Worm (Caenorhabditis elegans) whole organism, L4/young adult: ENCODE data around the gene nphp-4.

Experiments
- W03F9.2 ChIP-seq: fragments of 150-350 bp; optimal IDR thresholded peaks from 2 replicates; lab custom pipeline; 2014; ENCODE audit warnings: missing biosample characterization, missing genetic modification characterization
- dao-5 ChIP-seq: sonication (generic microtip); optimal IDR thresholded peaks from 2 replicates; lab custom pipeline; 2016; ENCODE audit warnings: missing genotype, missing genetic modification characterization, moderate library complexity, missing compliant biosample characterization
- him-1 ChIP-seq: sonication (generic microtip); optimal IDR thresholded peaks from 2 replicates; lab custom pipeline; 2016; ENCODE audit warnings: missing genotype, missing genetic modification reagents, missing genetic modification characterization, missing compliant biosample characterization

DNA sequence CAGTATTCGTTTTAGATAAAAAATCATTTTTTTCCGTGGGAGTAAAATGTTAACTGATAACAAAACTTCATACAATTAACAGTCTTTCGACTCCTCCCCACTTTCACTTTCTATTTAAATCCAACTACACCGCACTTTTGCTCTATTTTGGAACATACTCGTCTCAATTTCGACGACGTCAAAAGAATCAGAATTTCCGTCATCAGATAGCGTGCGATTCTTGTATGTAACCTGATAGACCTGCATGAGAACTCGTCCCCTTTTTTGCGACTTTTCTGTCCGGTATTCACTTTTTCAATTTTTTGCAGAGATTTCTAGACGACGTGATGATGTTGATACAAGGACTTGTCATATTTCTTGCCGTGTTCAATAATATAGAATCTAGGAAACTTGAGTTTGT is 10.2 kb downstream of the nphp-4 start, which contains the start of gene pho-8:
- TF ChIP-seq him-1 (tag; lab: Kevin White, UChicago) (no peak), W03F9.2 (tag; lab: Kevin White, UChicago) (no peak), dao-5 (tag; lab: Kevin White, UChicago) (no peak)
